Worm (Caenorhabditis elegans) whole organism, midembryonic: ENCODE data around the gene Y46G5A.23.

ENCODE experiments used
- T22C8.4 ChIP-seq: fragments of 200-800 bp; sonication (Bioruptor generic); IDR thresholded peaks from 2 replicates; pipeline ENCODE4 v1.3.6; 2022; ENCODE audit warnings: missing genetic modification characterization, missing compliant biosample characterization
- cog-1 ChIP-seq: sonication (generic microtip); optimal IDR thresholded peaks from 2 replicates; lab custom pipeline; 2016; ENCODE audit warnings: missing genetic modification characterization, missing compliant biosample characterization
- flt-1 ChIP-seq: fragments of 200-800 bp; sonication (Bioruptor generic); IDR thresholded peaks from 2 replicates; pipeline ENCODE4 v1.3.6; 2022; ENCODE audit warnings: missing genetic modification characterization, missing compliant biosample characterization
- klf-2 ChIP-seq: fragments of 200-800 bp; sonication (Bioruptor generic); conservative IDR thresholded peaks from 2 replicates; pipeline ENCODE4 v1.3.6; 2022; ENCODE audit warnings: missing genetic modification reagents, missing genetic modification characterization, missing compliant biosample characterization
- med-1 ChIP-seq: sonication (generic microtip); optimal IDR thresholded peaks from 2 replicates; lab custom pipeline; 2017; ENCODE audit warnings: missing genetic modification characterization, mild to moderate bottlenecking, missing compliant biosample characterization, antibody characterized with exemption, missing genetic modification reagents; ENCODE audit not compliant: insufficient read depth
- ref-1 ChIP-seq: fragments of 200-800 bp; sonication (Bioruptor generic); conservative IDR thresholded peaks from 2 replicates; pipeline ENCODE4 v1.3.6; 2022; ENCODE audit warnings: missing genetic modification reagents, missing genetic modification characterization, missing compliant biosample characterization
- tab-1 ChIP-seq: fragments of 200-800 bp; sonication (Bioruptor generic); IDR thresholded peaks from 2 replicates; pipeline ENCODE4 v1.3.6; 2022; ENCODE audit warnings: missing genetic modification characterization, missing compliant biosample characterization
- ztf-23 ChIP-seq: fragments of 200-800 bp; sonication (Bioruptor generic); IDR thresholded peaks from 2 replicates; pipeline ENCODE4 v1.3.6; 2022; ENCODE audit warnings: missing genetic modification reagents, missing genetic modification characterization, missing compliant biosample characterization
- ztf-29 ChIP-seq: fragments of 200-800 bp; sonication (Bioruptor generic); IDR thresholded peaks from 2 replicates; pipeline ENCODE4 v1.3.6; 2022; ENCODE audit warnings: missing genetic modification reagents, missing genetic modification characterization, missing compliant biosample characterization

The Y46G5A.23 gene

ce11 chrII:12828863-12829262 lies at the start of gene Y46G5A.23:
Gene Y46G5A.23 (minus strand): TSS chrII:12828963.
- TF ChIP-seq T22C8.4 (GFP tag; lab: Robert Waterston, UW) (no peak), flt-1 (no peak), klf-2 (GFP tag; lab: Robert Waterston, UW) (no peak), cog-1 (tag; lab: Kevin White, UChicago) (no peak), tab-1 (GFP tag; lab: Robert Waterston, UW) (no peak), ztf-23 (GFP tag; lab: Robert Waterston, UW) (no peak), ref-1 (GFP tag; lab: Robert Waterston, UW) (no peak), ztf-29 (no peak), med-1 (GFP tag; lab: Kevin White, UChicago) (no peak)

DNA sequence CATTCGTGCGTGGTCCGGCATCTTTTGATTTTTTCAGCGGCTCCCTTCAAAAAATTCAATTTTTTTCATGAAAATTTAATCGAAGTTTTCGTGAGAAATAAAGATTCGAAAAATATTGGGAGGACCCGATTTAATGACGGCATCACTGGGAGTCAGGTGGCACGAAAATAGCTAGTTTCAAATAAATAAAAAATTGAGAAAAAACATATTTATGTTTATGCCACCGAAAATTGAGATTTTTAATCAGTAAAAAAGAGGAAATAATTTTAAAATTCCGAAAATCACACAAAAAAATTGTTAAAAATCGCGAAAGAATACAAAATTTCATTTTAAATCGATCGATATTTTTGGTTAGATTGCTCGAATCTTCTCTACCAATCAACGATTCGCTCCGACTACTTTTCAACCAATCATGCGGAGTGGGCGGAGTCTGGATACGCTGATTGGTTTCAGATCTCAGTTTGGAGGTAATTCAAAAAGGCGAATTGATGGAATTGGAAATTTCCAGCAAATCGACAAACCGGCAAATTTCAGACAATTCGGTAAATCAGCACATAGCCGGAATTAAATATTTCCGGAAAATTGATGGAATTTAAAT lies 49.4 kb upstream of the Y46G5A.23 start, which contains the start of gene gsy-1:
Gene gsy-1, minus strand, starts transcription at position 51 of the 598 bp plus-strand sequence.
- TF ChIP-seq T22C8.4 (GFP tag; lab: Robert Waterston, UW), result no peak
- no peak for TF ChIP-seq ztf-23 (GFP tag; lab: Robert Waterston, UW)
- no peak for TF ChIP-seq med-1 (GFP tag; lab: Kevin White, UChicago)
- no peak for TF ChIP-seq cog-1 (tag; lab: Kevin White, UChicago)
- no peak for TF ChIP-seq ztf-29
- no peak for TF ChIP-seq tab-1 (GFP tag; lab: Robert Waterston, UW)
- TF ChIP-seq flt-1, result no peak
- TF ChIP-seq ref-1 (GFP tag; lab: Robert Waterston, UW), result no peak
- TF ChIP-seq klf-2 (GFP tag; lab: Robert Waterston, UW), result no peak

DNA sequence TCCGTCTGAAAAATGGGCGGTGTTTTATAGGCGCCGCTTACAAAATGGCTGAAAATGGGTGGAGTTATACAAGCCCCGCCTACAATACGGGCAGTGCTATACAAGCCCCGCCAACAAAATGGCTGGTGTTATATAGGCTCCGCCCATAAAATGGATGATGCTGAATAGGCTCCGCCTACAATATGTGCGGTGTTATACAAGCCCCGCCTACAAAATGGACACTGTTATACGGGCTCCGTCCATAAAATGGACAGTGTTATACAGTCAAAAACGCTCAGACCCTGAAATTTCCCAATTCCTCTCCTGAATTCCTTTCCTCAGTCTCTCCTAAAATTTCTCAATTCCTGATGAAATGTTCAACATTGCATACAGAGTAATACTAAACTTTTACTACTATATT lies 37.3 kb upstream of the Y46G5A.23 start:
- TF ChIP-seq ref-1 (GFP tag; lab: Robert Waterston, UW) (no peak), ztf-23 (GFP tag; lab: Robert Waterston, UW) (no peak), tab-1 (GFP tag; lab: Robert Waterston, UW) (no peak), klf-2 (GFP tag; lab: Robert Waterston, UW) (no peak), T22C8.4 (GFP tag; lab: Robert Waterston, UW) (no peak)

ce11 chrII:12865604-12866003 lies 36.8 kb upstream of the Y46G5A.23 start, which contains the start of gene snf-5:
Gene snf-5 (minus strand): TSS chrII:12865785.
- TF ChIP-seq med-1 (GFP tag; lab: Kevin White, UChicago), result no peak
- no peak for TF ChIP-seq T22C8.4 (GFP tag; lab: Robert Waterston, UW)
- no peak for TF ChIP-seq tab-1 (GFP tag; lab: Robert Waterston, UW)
- TF ChIP-seq flt-1, result no peak
- no peak for TF ChIP-seq cog-1 (tag; lab: Kevin White, UChicago)
- TF ChIP-seq ztf-23 (GFP tag; lab: Robert Waterston, UW), result no peak
- TF ChIP-seq ref-1 (GFP tag; lab: Robert Waterston, UW), result no peak
- no peak for TF ChIP-seq klf-2 (GFP tag; lab: Robert Waterston, UW)
- no peak for TF ChIP-seq ztf-29

ce11 chrII:12855900-12856299 lies 27.1 kb upstream of the Y46G5A.23 start, which contains the start of gene Y46G5A.29:
Gene Y46G5A.29 (plus strand): TSS chrII:12856200.
- TF ChIP-seq ztf-23 (GFP tag; lab: Robert Waterston, UW) (no peak), flt-1 (no peak), tab-1 (GFP tag; lab: Robert Waterston, UW) (no peak), T22C8.4 (GFP tag; lab: Robert Waterston, UW) (no peak), ref-1 (GFP tag; lab: Robert Waterston, UW) (no peak), klf-2 (GFP tag; lab: Robert Waterston, UW) (no peak), cog-1 (tag; lab: Kevin White, UChicago) (no peak), ztf-29 (no peak), med-1 (GFP tag; lab: Kevin White, UChicago) (no peak)

- TF ChIP-seq ref-1 (GFP tag; lab: Robert Waterston, UW) (no peak), cog-1 (tag; lab: Kevin White, UChicago) (no peak), ztf-29 (no peak), klf-2 (GFP tag; lab: Robert Waterston, UW) (no peak), T22C8.4 (GFP tag; lab: Robert Waterston, UW) (no peak), med-1 (GFP tag; lab: Kevin White, UChicago) (no peak), flt-1 (no peak), tab-1 (GFP tag; lab: Robert Waterston, UW) (no peak)
These were observed 21.4 kb upstream of the Y46G5A.23 start, which contains the start of gene Y46G5A.28 for ce11 chrII:12850129-12850528. Gene Y46G5A.28 (plus strand): TSS chrII:12850429.

ce11 chrII:12847736-12848135 lies 19.0 kb upstream of the Y46G5A.23 start, which contains the start of gene pes-10:
Gene pes-10 (minus strand): TSS chrII:12847836.
- TF ChIP-seq tab-1 (GFP tag; lab: Robert Waterston, UW) (no peak), T22C8.4 (GFP tag; lab: Robert Waterston, UW) (no peak), cog-1 (tag; lab: Kevin White, UChicago) (no peak), med-1 (GFP tag; lab: Kevin White, UChicago) (no peak), klf-2 (GFP tag; lab: Robert Waterston, UW) (no peak), ztf-23 (GFP tag; lab: Robert Waterston, UW) (no peak), ref-1 (GFP tag; lab: Robert Waterston, UW) (no peak), flt-1 (no peak), ztf-29 (no peak)

ce11 chrII:12840057-12840456 lies 11.3 kb upstream of the Y46G5A.23 start, which contains the start of gene lgc-35:
Gene lgc-35 (minus strand): TSS chrII:12840157.
- TF ChIP-seq cog-1 (tag; lab: Kevin White, UChicago) (no peak), klf-2 (GFP tag; lab: Robert Waterston, UW) (no peak), ztf-29 (no peak), tab-1 (GFP tag; lab: Robert Waterston, UW) (no peak), med-1 (GFP tag; lab: Kevin White, UChicago) (no peak), ref-1 (GFP tag; lab: Robert Waterston, UW) (no peak), ztf-23 (GFP tag; lab: Robert Waterston, UW) (no peak), flt-1 (no peak), T22C8.4 (GFP tag; lab: Robert Waterston, UW) (no peak)

DNA sequence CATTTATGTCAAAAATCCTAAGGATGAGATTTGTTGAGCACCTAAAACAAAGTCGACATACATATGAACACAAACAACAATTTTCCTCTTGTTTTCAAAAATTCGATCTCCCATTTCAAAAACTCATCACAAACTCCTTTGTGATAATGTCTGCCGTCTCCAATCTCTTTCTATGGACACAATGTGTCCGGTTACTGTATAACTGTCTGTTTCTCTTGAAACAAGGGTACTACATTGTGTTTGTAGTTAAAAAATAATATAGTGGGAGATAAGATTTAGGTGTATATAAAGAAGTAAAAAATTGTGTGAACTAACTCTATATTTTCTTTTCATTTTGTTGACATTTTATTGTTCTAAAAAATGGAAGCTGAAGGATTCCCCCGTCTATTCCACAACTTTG lies 1.6 kb upstream of the Y46G5A.23 start, which contains the start of gene bcmo-1:
Gene bcmo-1, plus strand, starts transcription at position 330 of the 400 bp plus-strand sequence.
- no peak for TF ChIP-seq klf-2 (GFP tag; lab: Robert Waterston, UW)
- TF ChIP-seq ztf-29, result no peak
- TF ChIP-seq med-1 (GFP tag; lab: Kevin White, UChicago), result no peak
- TF ChIP-seq ztf-23 (GFP tag; lab: Robert Waterston, UW), result no peak
- TF ChIP-seq tab-1 (GFP tag; lab: Robert Waterston, UW), result no peak
- no peak for TF ChIP-seq T22C8.4 (GFP tag; lab: Robert Waterston, UW)
- TF ChIP-seq ref-1 (GFP tag; lab: Robert Waterston, UW), result no peak
- TF ChIP-seq cog-1 (tag; lab: Kevin White, UChicago), result no peak
- TF ChIP-seq flt-1, result no peak
